Worm (Caenorhabditis elegans) whole organism, L4 larva: ENCODE measurements around the gene F48G7.9.

Experiments used
- D1046.2 ChIP-seq: fragments of 200-800 bp; sonication (Bioruptor generic); IDR thresholded peaks from 2 replicates; pipeline ENCODE4 v1.3.6; 2022; ENCODE audit warnings: missing genetic modification characterization, missing compliant biosample characterization
- F49E8.2 ChIP-seq: sonication (generic microtip); optimal IDR thresholded peaks from 2 replicates; lab custom pipeline; 2016; ENCODE audit warnings: missing compliant biosample characterization, mild to moderate bottlenecking, missing genetic modification characterization, borderline replicate concordance
- T20F7.1 ChIP-seq: fragments of 200-800 bp; sonication (Bioruptor generic); optimal IDR thresholded peaks from 2 replicates; lab custom pipeline; 2018; ENCODE audit warnings: mild to moderate bottlenecking, missing genetic modification characterization, missing compliant biosample characterization
- Y5F2A.4 ChIP-seq: fragments of 200-800 bp; sonication (Bioruptor generic); optimal IDR thresholded peaks from 2 replicates; lab custom pipeline; 2018; ENCODE audit warnings: mild to moderate bottlenecking, missing genetic modification characterization, missing compliant biosample characterization
- ZK337.2 ChIP-seq: fragments of 200-800 bp; sonication (Bioruptor generic); IDR thresholded peaks from 2 replicates; pipeline ENCODE4 v1.3.6; 2022; ENCODE audit warnings: missing genetic modification reagents, missing genetic modification characterization, missing compliant biosample characterization
- aha-1 ChIP-seq: fragments of 150-350 bp; peaks from one replicate; lab custom pipeline; 2014; ENCODE audit warnings: missing biosample characterization, missing genetic modification characterization
- aly-2 ChIP-seq: sonication (generic microtip); optimal IDR thresholded peaks from 2 replicates; lab custom pipeline; 2018; ENCODE audit warnings: missing biosample characterization, missing genetic modification characterization
- ama-1 ChIP-seq: fragments of 150-350 bp; optimal IDR thresholded peaks from 2 replicates; lab custom pipeline; 2014; ENCODE audit warnings: inconsistent platforms, mixed read lengths
- arid-1 ChIP-seq: fragments of 200-800 bp; sonication (Bioruptor generic); conservative IDR thresholded peaks from 2 replicates; pipeline ENCODE4 v1.3.6; 2022; ENCODE audit warnings: missing genetic modification reagents, missing genetic modification characterization, missing compliant biosample characterization
- ceh-20 ChIP-seq: fragments of 200-800 bp; sonication (Bioruptor generic); IDR thresholded peaks from 2 replicates; pipeline ENCODE4 v1.3.6; 2022; ENCODE audit warnings: missing genetic modification reagents, missing genetic modification characterization, missing compliant biosample characterization
- ceh-28 ChIP-seq: fragments of 150-350 bp; optimal IDR thresholded peaks from 2 replicates; lab custom pipeline; 2014; ENCODE audit warnings: missing biosample characterization, missing genetic modification reagents, missing genetic modification characterization
- cey-2 ChIP-seq: sonication (generic microtip); optimal IDR thresholded peaks from 3 replicates; lab custom pipeline; 2017; ENCODE audit warnings: missing genetic modification characterization, mild to moderate bottlenecking, missing compliant biosample characterization, antibody characterized with exemption, borderline replicate concordance; ENCODE audit not compliant: insufficient read depth
- ctbp-1 ChIP-seq: fragments of 200-800 bp; sonication (Bioruptor generic); IDR thresholded peaks from 2 replicates; pipeline ENCODE4 v1.3.6; 2022; ENCODE audit warnings: missing genetic modification reagents, missing genetic modification characterization, missing compliant biosample characterization
- daf-12 ChIP-seq: fragments of 150-350 bp; optimal IDR thresholded peaks from 2 replicates; lab custom pipeline; 2014; ENCODE audit warnings: missing biosample characterization, missing genetic modification reagents, missing genetic modification characterization
- daf-16 ChIP-seq, 3 experiments: sonication (generic microtip); optimal IDR thresholded peaks; 2 replicates each; lab custom pipeline; 2016 to 2017; ENCODE audit warnings: missing genetic modification characterization in 3 of 3, missing genetic modification reagents in 3 of 3, mild to moderate bottlenecking in 2 of 3, missing compliant biosample characterization in 2 of 3, missing biosample characterization in 1 of 3, moderate library complexity in 1 of 3
- dmd-9 ChIP-seq: fragments of 200-800 bp; sonication (Bioruptor generic); IDR thresholded peaks from 2 replicates; pipeline ENCODE4 v1.3.6; 2022; ENCODE audit warnings: missing genetic modification reagents, missing genetic modification characterization, missing compliant biosample characterization
- duxl-1 ChIP-seq: sonication (generic microtip); optimal IDR thresholded peaks from 2 replicates; lab custom pipeline; 2016; ENCODE audit warnings: mild to moderate bottlenecking, missing genetic modification characterization, moderate library complexity, missing compliant biosample characterization; ENCODE audit not compliant: poor library complexity
- dve-1 ChIP-seq: sonication (generic microtip); optimal IDR thresholded peaks from 2 replicates; lab custom pipeline; 2017; ENCODE audit warnings: antibody characterized with exemption, mild to moderate bottlenecking, missing genetic modification characterization, missing compliant biosample characterization; ENCODE audit not compliant: insufficient read depth
- egl-43 ChIP-seq: fragments of 200-800 bp; sonication (Bioruptor generic); IDR thresholded peaks from 2 replicates; pipeline ENCODE4 v1.3.6; 2022; ENCODE audit warnings: missing genetic modification reagents, missing genetic modification characterization, missing compliant biosample characterization
- hif-1 ChIP-seq, 2 experiments: sonication (generic microtip); optimal IDR thresholded peaks; 2 replicates each; lab custom pipeline; 2016 to 2017; ENCODE audit warnings: missing compliant biosample characterization in 2 of 2, missing genetic modification characterization in 2 of 2, missing genetic modification reagents in 2 of 2, missing genotype in 2 of 2, mild to moderate bottlenecking in 1 of 2
- jun-1 ChIP-seq: fragments of 150-350 bp; optimal IDR thresholded peaks from 2 replicates; lab custom pipeline; 2014; ENCODE audit warnings: missing biosample characterization, missing genetic modification reagents, missing genetic modification characterization
- lin-1 ChIP-seq: fragments of 200-800 bp; sonication (Bioruptor generic); IDR thresholded peaks from 2 replicates; pipeline ENCODE4 v1.3.6; 2022; ENCODE audit warnings: missing genetic modification reagents, missing genetic modification characterization, missing compliant biosample characterization
- lin-39 ChIP-seq: fragments of 150-350 bp; optimal IDR thresholded peaks from 2 replicates; lab custom pipeline; 2014; ENCODE audit warnings: missing biosample characterization, missing genetic modification reagents, missing genetic modification characterization
- lsy-2 ChIP-seq, 2 experiments: fragments of 150-350 bp in 1 of 2; sonication (generic microtip) in 1 of 2; optimal IDR thresholded peaks; 2 replicates each; lab custom pipeline; 2014 to 2017; ENCODE audit warnings: missing biosample characterization in 2 of 2, missing genetic modification characterization in 2 of 2
- madf-5 ChIP-seq, 2 experiments: fragments of 200-800 bp; sonication (Bioruptor generic); IDR thresholded peaks; 2 replicates each; pipeline ENCODE4 v1.3.6; 2022; ENCODE audit warnings: missing compliant biosample characterization in 2 of 2, missing genetic modification characterization in 2 of 2
- mep-1 ChIP-seq: fragments of 150-350 bp; sonication (generic microtip); optimal IDR thresholded peaks from 3 replicates; lab custom pipeline; 2014; ENCODE audit warnings: missing biosample characterization, missing genetic modification characterization
- mes-2 ChIP-seq: sonication (generic microtip); optimal IDR thresholded peaks from 2 replicates; lab custom pipeline; 2016; ENCODE audit warnings: missing genotype, mild to moderate bottlenecking, missing genetic modification characterization, missing compliant biosample characterization; ENCODE audit not compliant: poor library complexity, severe bottlenecking
- nhr-10 ChIP-seq: fragments of 150-350 bp; optimal IDR thresholded peaks from 2 replicates; lab custom pipeline; 2014; ENCODE audit warnings: missing biosample characterization, missing genetic modification characterization
- nhr-102 ChIP-seq: sonication (generic microtip); optimal IDR thresholded peaks from 2 replicates; lab custom pipeline; 2016; ENCODE audit warnings: mild to moderate bottlenecking, missing genetic modification characterization, moderate library complexity, missing compliant biosample characterization
- nhr-41 ChIP-seq: fragments of 200-800 bp; sonication (Bioruptor generic); IDR thresholded peaks from 2 replicates; pipeline ENCODE4 v1.3.6; 2022; ENCODE audit warnings: missing genetic modification reagents, missing genetic modification characterization, missing compliant biosample characterization
- nhr-76 ChIP-seq: fragments of 150-350 bp; optimal IDR thresholded peaks from 2 replicates; lab custom pipeline; 2014; ENCODE audit warnings: missing biosample characterization, missing genetic modification characterization
- php-3 ChIP-seq: fragments of 200-800 bp; sonication (Bioruptor generic); IDR thresholded peaks from 2 replicates; pipeline ENCODE4 v1.3.6; 2022; ENCODE audit warnings: missing genetic modification reagents, missing genetic modification characterization, missing compliant biosample characterization
- pqm-1 ChIP-seq: sonication (generic microtip); optimal IDR thresholded peaks from 2 replicates; lab custom pipeline; 2017; ENCODE audit warnings: missing biosample characterization, missing genetic modification characterization
- sdz-12 ChIP-seq: fragments of 200-800 bp; sonication (Bioruptor generic); optimal IDR thresholded peaks from 2 replicates; lab custom pipeline; 2018; ENCODE audit warnings: mild to moderate bottlenecking, missing genetic modification characterization, missing compliant biosample characterization
- set-16 ChIP-seq: fragments of 200-800 bp; sonication (Bioruptor generic); IDR thresholded peaks from 2 replicates; pipeline ENCODE4 v1.3.6; 2022; ENCODE audit warnings: missing genetic modification reagents, missing genetic modification characterization, missing compliant biosample characterization
- skn-1 ChIP-seq: fragments of 150-350 bp; optimal IDR thresholded peaks from 2 replicates; lab custom pipeline; 2014; ENCODE audit warnings: missing biosample characterization, missing genetic modification characterization
- tag-97 ChIP-seq: fragments of 200-800 bp; sonication (Bioruptor generic); IDR thresholded peaks from 2 replicates; pipeline ENCODE4 v1.3.6; 2022; ENCODE audit warnings: missing genetic modification characterization, missing compliant biosample characterization
- tra-1 ChIP-seq: fragments of 200-800 bp; sonication (Bioruptor generic); IDR thresholded peaks from 2 replicates; pipeline ENCODE4 v1.3.6; 2022; ENCODE audit warnings: missing genetic modification reagents, missing genetic modification characterization, missing compliant biosample characterization
- unc-39 ChIP-seq: sonication (generic microtip); optimal IDR thresholded peaks from 2 replicates; lab custom pipeline; 2017; ENCODE audit warnings: missing biosample characterization, missing genetic modification characterization
- unc-62 ChIP-seq, 3 experiments: fragments of 150-350 bp in 1 of 3; sonication (generic microtip); optimal IDR thresholded peaks in 2 of 3; peaks in 1 of 3; 1 replicate in 1 of 3; 2 replicates in 2 of 3; lab custom pipeline; 2014 to 2017; ENCODE audit warnings: missing biosample characterization in 3 of 3, missing genetic modification characterization in 3 of 3, missing genetic modification reagents in 3 of 3, missing genotype in 1 of 3
- zfp-3 ChIP-seq: fragments of 200-800 bp; sonication (Bioruptor generic); conservative IDR thresholded peaks from 2 replicates; pipeline ENCODE4 v1.3.6; 2022; ENCODE audit warnings: missing genetic modification reagents, missing genetic modification characterization, missing compliant biosample characterization

The F48G7.9 gene

ce11 chrV:626321-626720 lies 2.1 kb downstream of the F48G7.9 start, which contains the start of gene F48G7.7:
F48G7.7 (minus strand) TSS chrV:626421.
- no peak for TF ChIP-seq php-3 (GFP tag; lab: Robert Waterston, UW)
- TF ChIP-seq ama-1 (lab: Kevin White, UChicago), result no peak
- TF ChIP-seq F49E8.2 (tag; lab: Kevin White, UChicago), result no peak
- TF ChIP-seq lsy-2 (tag; optimal IDR thresholded peaks at IDR 0.05; lab: Kevin White, UChicago), result no peak
- TF ChIP-seq unc-62 (GFP tag; optimal IDR thresholded peaks at IDR 0.05 in 1 of 2; lab: Kevin White, UChicago), result peak in 1 of 2 experiments; percentile 29
- TF ChIP-seq unc-62 (tag; optimal IDR thresholded peaks at IDR 0.05; lab: Kevin White, UChicago), result no peak
- TF ChIP-seq daf-16 (GFP tag; optimal IDR thresholded peaks at IDR 0.05; lab: Kevin White, UChicago), result no peak
- peak; percentile 10 for TF ChIP-seq daf-16 (tag; optimal IDR thresholded peaks at IDR 0.05; lab: Kevin White, UChicago)

DNA sequence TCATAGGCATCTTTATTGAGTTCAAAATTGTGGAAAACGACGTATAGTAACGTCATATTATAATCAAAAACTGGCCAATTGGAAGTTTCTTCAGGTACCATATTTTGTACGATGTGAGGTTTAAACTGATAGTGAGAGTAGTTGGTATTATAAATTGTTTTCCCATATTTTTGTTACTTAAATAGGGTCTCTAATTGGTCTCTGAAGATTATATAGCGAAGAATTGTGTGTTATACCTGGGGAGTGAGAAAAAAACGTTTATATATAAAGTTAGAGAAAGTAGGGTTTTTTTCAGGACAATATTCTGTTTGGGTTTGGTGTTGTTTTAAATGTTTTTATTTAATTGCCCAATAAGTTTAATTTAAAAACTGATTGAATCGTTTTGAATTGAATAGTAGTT lies 3.5 kb downstream of the F48G7.9 start, which contains the start of gene srt-17:
srt-17 (minus strand) TSS at position 101 of the 400 bp plus-strand sequence.
- TF ChIP-seq zfp-3 (GFP tag; lab: Robert Waterston, UW), result no peak

- no peak for TF ChIP-seq D1046.2 (GFP tag; lab: Robert Waterston, UW)
- no peak for TF ChIP-seq Y5F2A.4 (GFP tag; lab: Kevin White, UChicago)
- TF ChIP-seq dve-1, result peak; percentile 6
- no peak for TF ChIP-seq madf-5 (GFP tag; IDR thresholded peaks at IDR 0.05; lab: Robert Waterston, UW)
- no peak for TF ChIP-seq daf-16 (GFP tag; optimal IDR thresholded peaks at IDR 0.05; lab: Kevin White, UChicago)
- TF ChIP-seq daf-16 (tag; optimal IDR thresholded peaks at IDR 0.05; lab: Kevin White, UChicago), result peak; percentile 78
- peak; percentile 26 for TF ChIP-seq pqm-1 (tag; lab: Kevin White, UChicago)
These were observed 5.5 kb downstream of the F48G7.9 start, which contains the start of gene F48G7.5 for ce11 chrV:622902-623301. F48G7.5 (minus strand) TSS chrV:622935.

DNA sequence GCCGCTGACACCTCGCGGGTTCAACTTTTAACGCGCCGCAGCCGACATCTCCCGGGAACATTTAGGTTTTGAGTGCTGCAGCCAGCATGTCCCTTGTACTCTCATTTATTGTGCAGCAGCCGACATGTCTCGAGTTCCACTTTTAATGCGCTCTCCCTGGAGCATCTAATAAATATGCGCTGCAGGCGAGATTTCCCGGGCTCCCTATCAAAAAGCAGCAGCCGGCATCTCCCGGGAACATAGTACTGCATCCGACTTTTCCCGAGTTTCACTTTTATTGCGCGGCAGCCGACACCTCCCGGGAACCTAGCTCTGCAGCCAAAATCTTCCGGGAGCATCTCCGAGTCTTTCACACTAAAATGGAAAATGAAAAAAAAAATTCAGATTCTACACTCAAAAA lies 7.4 kb downstream of the F48G7.9 start:
- TF ChIP-seq aly-2 (tag; lab: Kevin White, UChicago) (no peak), ZK337.2 (no peak), mep-1 (tag; lab: Kevin White, UChicago) (no peak), daf-12 (no peak), daf-16 (GFP tag; optimal IDR thresholded peaks at IDR 0.05; lab: Kevin White, UChicago) (no peak), daf-16 (tag; optimal IDR thresholded peaks at IDR 0.05; lab: Kevin White, UChicago) (no peak), duxl-1 (tag; lab: Kevin White, UChicago) (no peak), mes-2 (tag; lab: Kevin White, UChicago) (no peak), lin-1 (GFP tag; lab: Robert Waterston, UW) (no peak), egl-43 (no peak), aha-1 (tag; lab: Kevin White, UChicago) (peak; percentile 3), lin-39 (no peak), skn-1 (no peak), ceh-28 (no peak), set-16 (GFP tag; lab: Robert Waterston, UW) (peak; percentile 51), madf-5 (GFP tag; IDR thresholded peaks at IDR 0.05; lab: Robert Waterston, UW) (no peak), tra-1 (no peak), arid-1 (GFP tag; lab: Robert Waterston, UW) (no peak), jun-1 (tag; lab: Kevin White, UChicago) (no peak)
- TF ChIP-seq, all 104 proteins: peak for 2

DNA sequence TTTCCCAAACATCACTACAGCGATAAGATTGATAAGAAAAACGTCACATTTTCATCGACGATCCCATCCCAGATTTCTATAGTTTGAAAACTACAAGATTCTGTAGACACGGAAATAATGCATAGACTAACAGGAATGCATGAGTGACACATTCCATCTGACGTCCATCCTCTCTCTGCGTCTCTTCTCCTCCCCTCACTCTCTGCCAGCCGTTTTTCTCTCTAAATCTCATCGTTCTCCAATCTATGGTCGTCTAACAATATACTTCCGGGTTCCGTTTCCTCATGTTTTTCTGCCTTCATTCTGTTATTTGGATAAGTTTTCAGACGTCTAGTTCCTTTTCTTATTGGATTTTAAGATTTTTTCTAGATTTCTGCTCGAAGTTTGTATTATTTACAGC lies 9.4 kb downstream of the F48G7.9 start, which contains the start of gene F48G7.4:
F48G7.4 (plus strand) TSS at position 400 of the 400 bp plus-strand sequence.
- TF ChIP-seq cey-2 (tag; lab: Kevin White, UChicago) (no peak), unc-39 (tag; lab: Kevin White, UChicago) (no peak), lin-39 (no peak), ctbp-1 (GFP tag; lab: Robert Waterston, UW) (no peak), dmd-9 (no peak), hif-1 (tag; optimal IDR thresholded peaks at IDR 0.05; lab: Kevin White, UChicago) (peak in 1 of 2 experiments; percentile 26), nhr-76 (tag; lab: Kevin White, UChicago) (no peak), ceh-20 (GFP tag; lab: Robert Waterston, UW) (peak; percentile 60; the same call in 1 of the 2 replicates), T20F7.1 (GFP tag; lab: Kevin White, UChicago) (no peak), tag-97 (GFP tag; lab: Robert Waterston, UW) (0 out of 2 replicates have a peak, but pooled peaks have one; percentile 33), sdz-12 (GFP tag; lab: Kevin White, UChicago) (no peak), nhr-41 (GFP tag; lab: Robert Waterston, UW) (no peak), nhr-10 (tag; lab: Kevin White, UChicago) (no peak), daf-16 (GFP tag; optimal IDR thresholded peaks at IDR 0.05; lab: Kevin White, UChicago) (no peak), daf-16 (tag; optimal IDR thresholded peaks at IDR 0.05; lab: Kevin White, UChicago) (no peak), lin-1 (GFP tag; lab: Robert Waterston, UW) (no peak), nhr-102 (tag; lab: Kevin White, UChicago) (no peak), unc-62 (GFP tag; optimal IDR thresholded peaks at IDR 0.05 in 1 of 2; lab: Kevin White, UChicago) (peak in 1 of 2 experiments; percentile 99), unc-62 (tag; optimal IDR thresholded peaks at IDR 0.05; lab: Kevin White, UChicago) (no peak), mes-2 (tag; lab: Kevin White, UChicago) (peak; percentile 56)
